Fruit fly (Drosophila melanogaster) whole organism, pupa: ENCODE measurements around the gene gdrd.

Experiments used
- CG10348 ChIP-seq: fragments of 200-800 bp; sonication (Bioruptor generic); IDR thresholded peaks from 2 replicates; pipeline ENCODE4 v1.3.6; 2022; ENCODE audit warnings: missing biosample characterization, missing genetic modification characterization
- CG12605 ChIP-seq: fragments of 200-800 bp; sonication (Bioruptor generic); IDR thresholded peaks from 2 replicates; pipeline ENCODE4 v1.3.6; 2022; ENCODE audit warnings: missing biosample characterization, missing genetic modification characterization
- CG13204 ChIP-seq: fragments of 200-800 bp; sonication (Bioruptor generic); optimal IDR thresholded peaks from 2 replicates; lab custom pipeline; 2018; ENCODE audit warnings: missing biosample characterization, mild to moderate bottlenecking, missing genetic modification characterization, moderate library complexity
- CG14655 ChIP-seq: fragments of 200-800 bp; sonication (Bioruptor generic); optimal IDR thresholded peaks from 3 replicates; lab custom pipeline; 2017; ENCODE audit warnings: mild to moderate bottlenecking, missing biosample characterization, missing genetic modification reagents, missing genetic modification characterization
- CG15710 ChIP-seq: fragments of 200-800 bp; sonication (Bioruptor generic); optimal IDR thresholded peaks from 2 replicates; lab custom pipeline; 2018; ENCODE audit warnings: missing biosample characterization, mild to moderate bottlenecking, missing genetic modification characterization, moderate library complexity
- CG17806 ChIP-seq: fragments of 200-800 bp; sonication (Bioruptor generic); optimal IDR thresholded peaks from 2 replicates; lab custom pipeline; 2018; ENCODE audit warnings: missing biosample characterization, mild to moderate bottlenecking, missing genetic modification characterization, moderate library complexity
- CG32121 ChIP-seq: fragments of 200-800 bp; sonication (Bioruptor generic); IDR thresholded peaks from 2 replicates; pipeline ENCODE4 v1.3.6; 2022; ENCODE audit warnings: missing biosample characterization, missing genetic modification characterization
- CG34367 ChIP-seq: fragments of 200-800 bp; sonication (Bioruptor generic); optimal IDR thresholded peaks from 2 replicates; lab custom pipeline; 2018; ENCODE audit warnings: missing biosample characterization, mild to moderate bottlenecking, missing genetic modification characterization
- CG4496 ChIP-seq: fragments of 200-800 bp; sonication (Bioruptor generic); IDR thresholded peaks from 3 replicates; pipeline ENCODE4 v1.3.6; 2022; ENCODE audit warnings: missing biosample characterization, missing genetic modification characterization
- CG8159 ChIP-seq: fragments of 200-800 bp; sonication (Bioruptor generic); optimal IDR thresholded peaks from 3 replicates; lab custom pipeline; 2018; ENCODE audit warnings: missing biosample characterization, mild to moderate bottlenecking, missing genetic modification characterization, moderate library complexity
- CG8301 ChIP-seq: fragments of 200-800 bp; sonication (Bioruptor generic); optimal IDR thresholded peaks from 2 replicates; lab custom pipeline; 2018; ENCODE audit warnings: missing biosample characterization, mild to moderate bottlenecking, missing genetic modification characterization
- CG9948 ChIP-seq: fragments of 200-800 bp; sonication (Bioruptor generic); optimal IDR thresholded peaks from 2 replicates; lab custom pipeline; 2018; ENCODE audit warnings: missing biosample characterization, mild to moderate bottlenecking, missing genetic modification characterization, moderate library complexity
- D1 ChIP-seq: fragments of 200-800 bp; sonication (Bioruptor generic); optimal IDR thresholded peaks from 2 replicates; lab custom pipeline; 2018; ENCODE audit warnings: missing biosample characterization, mild to moderate bottlenecking, missing genetic modification characterization, moderate library complexity
- EcR ChIP-seq: fragments of 200-800 bp; sonication (Bioruptor generic); optimal IDR thresholded peaks from 3 replicates; lab custom pipeline; 2019; ENCODE audit warnings: missing biosample characterization, missing genetic modification characterization, mild to moderate bottlenecking, moderate library complexity, missing genetic modification reagents
- Ets98B ChIP-seq: fragments of 200-800 bp; sonication (Bioruptor generic); IDR thresholded peaks from 2 replicates; pipeline ENCODE4 v1.3.6; 2022; ENCODE audit warnings: missing biosample characterization, missing genetic modification characterization
- Pif1A ChIP-seq: fragments of 200-800 bp; sonication (Bioruptor generic); optimal IDR thresholded peaks from 3 replicates; lab custom pipeline; 2016; ENCODE audit warnings: missing biosample characterization, missing genetic modification characterization
- Pif1B ChIP-seq: fragments of 200-800 bp; sonication (Bioruptor generic); optimal IDR thresholded peaks from 3 replicates; lab custom pipeline; 2016; ENCODE audit warnings: missing biosample characterization, missing genetic modification characterization
- Snoo ChIP-seq: fragments of 200-800 bp; sonication (Bioruptor generic); optimal IDR thresholded peaks from 3 replicates; lab custom pipeline; 2017; ENCODE audit warnings: missing biosample characterization, mild to moderate bottlenecking, missing genetic modification characterization, inconsistent platforms
- fd96Ca ChIP-seq: fragments of 200-800 bp; sonication (Bioruptor generic); IDR thresholded peaks from 3 replicates; pipeline ENCODE4 v1.3.6; 2022; ENCODE audit warnings: missing biosample characterization, missing genetic modification characterization
- gl ChIP-seq: fragments of 200-800 bp; sonication (Bioruptor generic); optimal IDR thresholded peaks from 2 replicates; lab custom pipeline; 2018; ENCODE audit warnings: missing biosample characterization, mild to moderate bottlenecking, missing genetic modification characterization
- rn ChIP-seq: fragments of 200-800 bp; sonication (Bioruptor generic); IDR thresholded peaks from 2 replicates; pipeline ENCODE4 v1.3.6; 2022; ENCODE audit warnings: missing biosample characterization, missing genetic modification characterization

Gene gdrd

dm6 chr3L:14665802-14666351 lies 25.3 kb upstream of the gdrd start:
- peak; percentile 55 for TF ChIP-seq D1 (tag; lab: Kevin White, UChicago)
- TF ChIP-seq Pif1B (GFP tag; lab: Kevin White, UChicago): peak; percentile 89
- TF ChIP-seq EcR (GFP tag; lab: Kevin White, UChicago): peak; percentile 30
- TF ChIP-seq Ets98B (GFP tag; lab: Robert Waterston, UW): peak; percentile 84
- TF ChIP-seq CG13204: peak; percentile 81
- peak; percentile 79 for TF ChIP-seq CG12605
- TF ChIP-seq CG9948 (tag; lab: Kevin White, UChicago): peak; percentile 79
- peak; percentile 66; the same call in 1 of the 2 replicates for TF ChIP-seq CG32121 (GFP tag; lab: Robert Waterston, UW)
- peak; percentile 73 for TF ChIP-seq Snoo (tag; lab: Kevin White, UChicago)
- peak; percentile 91 for TF ChIP-seq CG17806 (tag; lab: Kevin White, UChicago)
- TF ChIP-seq CG8301 (tag; lab: Kevin White, UChicago): peak; percentile 85
- no peak for TF ChIP-seq CG10348 (GFP tag; lab: Robert Waterston, UW)
- peak; percentile 89 for TF ChIP-seq CG15710 (tag; lab: Kevin White, UChicago)
- peak; percentile 87 for TF ChIP-seq CG34367 (tag; lab: Kevin White, UChicago)
- peak; percentile 92 for TF ChIP-seq CG4496 (GFP tag; lab: Robert Waterston, UW)
- TF ChIP-seq CG14655 (GFP tag; lab: Kevin White, UChicago): peak; percentile 88
- TF ChIP-seq gl (tag; lab: Kevin White, UChicago): peak; percentile 64
- peak; percentile 94 for TF ChIP-seq Pif1A (GFP tag; lab: Kevin White, UChicago)
- peak; percentile 90 for TF ChIP-seq fd96Ca
- peak; percentile 72 for TF ChIP-seq rn (GFP tag; lab: Robert Waterston, UW)
- peak; percentile 88 for TF ChIP-seq CG8159 (tag; lab: Kevin White, UChicago)

- TF ChIP-seq CG15710 (tag; lab: Kevin White, UChicago): no peak
- TF ChIP-seq EcR (GFP tag; lab: Kevin White, UChicago): peak; percentile 43
Measured at dm6 chr3L:14668638-14669037, 22.5 kb upstream of the gdrd start.

dm6 chr3L:14671546-14671945 lies 19.6 kb upstream of the gdrd start:
- no peak for TF ChIP-seq fd96Ca
- no peak for TF ChIP-seq CG4496 (GFP tag; lab: Robert Waterston, UW)
- TF ChIP-seq EcR (GFP tag; lab: Kevin White, UChicago): peak; percentile 92
- TF ChIP-seq Pif1B (GFP tag; lab: Kevin White, UChicago): no peak
- TF ChIP-seq D1 (tag; lab: Kevin White, UChicago): peak; percentile 29
- no peak for TF ChIP-seq CG8301 (tag; lab: Kevin White, UChicago)
- no peak for TF ChIP-seq CG9948 (tag; lab: Kevin White, UChicago)
- no peak for TF ChIP-seq CG32121 (GFP tag; lab: Robert Waterston, UW)
- TF ChIP-seq Ets98B (GFP tag; lab: Robert Waterston, UW): no peak
- no peak for TF ChIP-seq CG12605
- no peak for TF ChIP-seq gl (tag; lab: Kevin White, UChicago)
- TF ChIP-seq CG8159 (tag; lab: Kevin White, UChicago): no peak
- TF ChIP-seq CG13204: no peak
- no peak for TF ChIP-seq CG34367 (tag; lab: Kevin White, UChicago)
- TF ChIP-seq CG15710 (tag; lab: Kevin White, UChicago): no peak
- TF ChIP-seq rn (GFP tag; lab: Robert Waterston, UW): no peak

dm6 chr3L:14672387-14673110 lies 18.6 kb upstream of the gdrd start, which contains the start of the genes CG43121 and ome:
CG43121 (minus strand) TSS chr3L:14672437.
ome (plus strand) TSS chr3L:14672839.
- TF ChIP-seq fd96Ca (no peak; the same call in none of the 3 replicates), CG4496 (GFP tag; lab: Robert Waterston, UW) (peak; percentile 59; the same call in 2 of the 3 replicates), Pif1B (GFP tag; lab: Kevin White, UChicago) (peak; percentile 5), CG13204 (peak; percentile 51), CG17806 (tag; lab: Kevin White, UChicago) (no peak), Ets98B (GFP tag; lab: Robert Waterston, UW) (peak; percentile 46; the same call in 1 of the 2 replicates), CG15710 (tag; lab: Kevin White, UChicago) (no peak), CG9948 (tag; lab: Kevin White, UChicago) (no peak), rn (GFP tag; lab: Robert Waterston, UW) (no peak), CG14655 (GFP tag; lab: Kevin White, UChicago) (peak; percentile 42), CG12605 (0 out of 2 replicates have a peak, but pooled peaks have one; percentile 22), CG34367 (tag; lab: Kevin White, UChicago) (no peak), gl (tag; lab: Kevin White, UChicago) (peak; percentile 4), CG32121 (GFP tag; lab: Robert Waterston, UW) (peak; percentile 44), D1 (tag; lab: Kevin White, UChicago) (no peak), CG10348 (GFP tag; lab: Robert Waterston, UW) (no peak), CG8301 (tag; lab: Kevin White, UChicago) (peak; percentile 39), EcR (GFP tag; lab: Kevin White, UChicago) (no peak), Pif1A (GFP tag; lab: Kevin White, UChicago) (peak; percentile 50), Snoo (tag; lab: Kevin White, UChicago) (peak; percentile 16), CG8159 (tag; lab: Kevin White, UChicago) (no peak)
